Fruit fly (Drosophila melanogaster): ENCODE data around the gene Aldh7A1.

The Aldh7A1 gene

DNA sequence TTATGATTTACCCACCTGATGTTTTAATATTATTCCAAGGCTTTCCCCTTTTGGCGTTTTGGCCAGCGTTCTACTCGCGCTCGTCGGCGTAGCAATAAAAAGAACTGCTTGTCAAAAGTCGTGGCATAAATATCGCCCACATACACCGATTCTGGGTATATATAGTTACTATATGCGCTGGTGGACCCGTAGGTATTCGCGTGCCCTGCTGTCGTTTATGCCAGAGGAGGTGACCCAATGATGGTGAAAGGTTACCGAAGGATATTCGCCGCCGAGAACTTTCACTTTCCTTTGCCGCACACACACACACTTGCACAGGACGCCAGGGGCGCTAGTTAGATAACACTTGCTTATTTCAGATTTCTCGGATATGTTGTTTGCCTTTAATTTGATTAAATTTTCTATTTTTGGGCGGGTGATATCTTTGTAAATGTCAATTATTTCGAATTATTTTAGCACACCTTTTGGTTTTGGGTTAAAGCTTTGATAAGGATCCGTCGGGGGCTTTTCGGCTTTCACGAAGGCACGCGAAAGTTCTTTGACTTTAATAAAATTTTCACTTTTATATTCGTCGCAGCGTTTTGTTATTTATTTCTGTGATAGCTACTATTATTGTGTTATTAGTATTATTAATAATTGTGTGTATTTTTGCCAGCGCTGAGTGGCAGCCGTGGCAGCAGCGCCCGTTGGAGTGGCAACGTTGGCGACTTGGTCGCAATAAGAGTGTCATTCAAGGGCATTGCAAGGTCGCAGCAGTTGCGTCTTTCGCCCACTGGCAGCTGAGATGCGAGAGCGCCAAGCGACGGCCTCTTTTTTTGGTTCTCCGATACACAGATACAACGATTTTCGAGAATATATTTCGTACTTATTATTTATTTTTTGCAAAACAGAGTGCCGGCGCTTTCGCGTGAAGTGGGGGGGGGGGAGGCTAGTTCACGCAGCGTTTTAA is 23.0 kb upstream of the Aldh7A1 start:
- TF ChIP-seq HLH106 (tag; optimal IDR thresholded peaks at IDR 0.05) = no peak
- peak; percentile 7 for TF ChIP-seq Dif (GFP tag; optimal IDR thresholded peaks at IDR 0.05; ENCODE audit: partially characterized antibody)
- TF ChIP-seq GATAd (GFP tag; optimal IDR thresholded peaks at IDR 0.05) = no peak
- no peak for TF ChIP-seq lola (GFP tag; optimal IDR thresholded peaks at IDR 0.05)
- TF ChIP-seq br (GFP tag; optimal IDR thresholded peaks at IDR 0.05) = no peak
- TF ChIP-seq CG32264 (GFP tag; optimal IDR thresholded peaks at IDR 0.05) = no peak
- TF ChIP-seq Hr83 (GFP tag; optimal IDR thresholded peaks at IDR 0.05; ENCODE audit: poor library complexity, severe bottlenecking) = no peak
- no peak for TF ChIP-seq tai (GFP tag; optimal IDR thresholded peaks at IDR 0.05)
- TF ChIP-seq Rel (GFP tag; optimal IDR thresholded peaks at IDR 0.05) = no peak
- peak; percentile 73 for TF ChIP-seq Rel (tag; optimal IDR thresholded peaks at IDR 0.05)
- peak; percentile 12 for TF ChIP-seq sage (GFP tag; optimal IDR thresholded peaks at IDR 0.05)
- TF ChIP-seq h (GFP tag; optimal IDR thresholded peaks at IDR 0.05) = no peak
- TF ChIP-seq OdsH (GFP tag; optimal IDR thresholded peaks at IDR 0.05) = no peak
- no peak for TF ChIP-seq Dfd (GFP tag; optimal IDR thresholded peaks at IDR 0.05)

- no peak for TF ChIP-seq Hnf4 (GFP tag; optimal IDR thresholded peaks at IDR 0.05)
- no peak for TF ChIP-seq tai (GFP tag; optimal IDR thresholded peaks at IDR 0.05)
- TF ChIP-seq dsf (GFP tag; optimal IDR thresholded peaks at IDR 0.05; ENCODE audit: borderline replicate concordance) = no peak
- no peak for TF ChIP-seq Sp1 (GFP tag; optimal IDR thresholded peaks at IDR 0.05)
- no peak for TF ChIP-seq pan (optimal IDR thresholded peaks at IDR 0.05)
- no peak for TF ChIP-seq br (GFP tag; optimal IDR thresholded peaks at IDR 0.05)
- no peak for TF ChIP-seq Mio (GFP tag; optimal IDR thresholded peaks at IDR 0.05)
- TF ChIP-seq usp (GFP tag; optimal IDR thresholded peaks at IDR 0.05) = no peak
- no peak for TF ChIP-seq Abd-B (GFP tag; optimal IDR thresholded peaks at IDR 0.05)
- no peak for TF ChIP-seq GATAd (GFP tag; optimal IDR thresholded peaks at IDR 0.05)
- no peak for TF ChIP-seq HLH106 (tag; optimal IDR thresholded peaks at IDR 0.05)
- no peak for TF ChIP-seq dmrt93B (GFP tag; optimal IDR thresholded peaks at IDR 0.05)
- no peak for TF ChIP-seq woc (GFP tag; optimal IDR thresholded peaks at IDR 0.05)
- no peak for TF ChIP-seq CG9705 (GFP tag; optimal IDR thresholded peaks at IDR 0.05)
- TF ChIP-seq OdsH (GFP tag; optimal IDR thresholded peaks at IDR 0.05) = no peak
- no peak for TF ChIP-seq h (GFP tag; optimal IDR thresholded peaks at IDR 0.05)
- TF ChIP-seq Rel (GFP tag; optimal IDR thresholded peaks at IDR 0.05) = no peak
- TF ChIP-seq Rel (tag; optimal IDR thresholded peaks at IDR 0.05) = no peak
- no peak for TF ChIP-seq N (GFP tag; optimal IDR thresholded peaks at IDR 0.05)
Measured at dm6 chr3L:19289411-19289810, 20.7 kb upstream of the Aldh7A1 start.

DNA sequence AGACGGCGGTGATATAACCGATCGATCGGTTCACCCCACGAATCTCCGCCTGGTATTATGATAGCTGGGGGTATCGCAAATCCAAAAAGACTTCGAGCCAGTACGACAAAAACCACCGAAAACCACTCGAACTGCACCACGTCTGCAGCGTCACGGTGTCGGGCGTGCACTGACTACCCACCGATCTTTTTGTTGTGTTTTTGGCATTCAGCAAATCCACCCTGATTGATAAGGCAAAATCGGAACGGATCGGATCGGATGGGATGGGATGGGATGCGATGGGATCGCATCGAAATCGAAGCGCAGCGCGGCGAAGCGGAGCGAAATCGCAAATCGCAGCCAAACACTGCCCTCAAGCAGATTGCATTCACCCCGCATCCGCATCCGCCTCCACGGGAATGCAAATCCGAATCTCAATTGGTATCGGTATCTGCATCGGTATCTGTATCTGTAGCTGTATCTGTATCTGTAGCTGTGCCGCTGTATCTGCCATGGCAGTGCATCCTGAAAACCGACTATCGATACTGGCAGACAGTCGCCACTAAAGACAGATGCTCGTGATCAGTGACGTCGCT is 19.8 kb upstream of the Aldh7A1 start:
- TF ChIP-seq Vsx2 (GFP tag; optimal IDR thresholded peaks at IDR 0.05; ENCODE audit: partially characterized antibody) (no peak), Hr78 (GFP tag; optimal IDR thresholded peaks at IDR 0.05) (no peak), Rel (GFP tag; optimal IDR thresholded peaks at IDR 0.05) (no peak), Rel (tag; optimal IDR thresholded peaks at IDR 0.05) (peak; percentile 80), pan (optimal IDR thresholded peaks at IDR 0.05) (no peak), ey (GFP tag; optimal IDR thresholded peaks at IDR 0.05) (no peak)

dm6 chr3L:19280700-19281099 is 12.0 kb upstream of the Aldh7A1 start, which contains the start of gene CG14089:
CG14089 (minus strand) TSS chr3L:19280800.
- no peak for TF ChIP-seq woc (GFP tag; optimal IDR thresholded peaks at IDR 0.05)

- TF ChIP-seq Dfd (GFP tag; optimal IDR thresholded peaks at IDR 0.05) = peak; percentile 98
- TF ChIP-seq Vsx2 (GFP tag; optimal IDR thresholded peaks at IDR 0.05; ENCODE audit: partially characterized antibody) = no peak
Measured at dm6 chr3L:19280283-19280682, 11.6 kb upstream of the Aldh7A1 start.

dm6 chr3L:19275491-19275890 is 6.8 kb upstream of the Aldh7A1 start, which contains the start of gene CG14086:
CG14086 (plus strand) TSS chr3L:19275791.
- TF ChIP-seq dl (GFP tag; optimal IDR thresholded peaks at IDR 0.05; ENCODE audit: insufficient read depth in 1 of 2, partially characterized antibody in 2 of 2) (no peak), psq (GFP tag; optimal IDR thresholded peaks at IDR 0.05) (no peak), Dfd (GFP tag; optimal IDR thresholded peaks at IDR 0.05) (no peak), CrebA (GFP tag; optimal IDR thresholded peaks at IDR 0.05; ENCODE audit: borderline replicate concordance) (no peak), N (GFP tag; optimal IDR thresholded peaks at IDR 0.05) (no peak), brk (GFP tag; optimal IDR thresholded peaks at IDR 0.05) (no peak), Jra (GFP tag; optimal IDR thresholded peaks at IDR 0.05) (no peak)

Data from whole organism, wandering third instar larva.